Fruit fly (Drosophila melanogaster): Measurements from ENCODE around the gene Itpr.
A peak's percentile ranks its signal among the peaks of the same experiment; 100 is the strongest.

The Itpr gene

dm6 chr3R:5517002-5517875 lies at the start of gene Itpr (continued):
- peak; percentile 79; the same call in 2 of the 3 replicates for TF ChIP-seq CG34422 (GFP tag; IDR thresholded peaks at IDR 0.05)
- TF ChIP-seq Six4 (GFP tag; optimal IDR thresholded peaks at IDR 0.05) = no peak
- TF ChIP-seq CG11398 (GFP tag; optimal IDR thresholded peaks at IDR 0.05) = no peak
- TF ChIP-seq Trl (optimal IDR thresholded peaks at IDR 0.05) = peak; percentile 9 to 38
- TF ChIP-seq Trl (GFP tag; optimal IDR thresholded peaks at IDR 0.05) = no peak
- TF ChIP-seq tup (GFP tag; optimal IDR thresholded peaks at IDR 0.05) = no peak
- no peak for TF ChIP-seq psq (GFP tag; optimal IDR thresholded peaks at IDR 0.05)
- TF ChIP-seq wor (GFP tag; IDR thresholded peaks at IDR 0.05) = no peak
- no peak for TF ChIP-seq CkIIα-i1 (GFP tag; IDR thresholded peaks at IDR 0.05)
- TF ChIP-seq CG12744 (GFP tag; optimal IDR thresholded peaks at IDR 0.05) = no peak
- no peak for TF ChIP-seq CG10565 (GFP tag; optimal IDR thresholded peaks at IDR 0.05)
- no peak for TF ChIP-seq CG17359 (tag; optimal IDR thresholded peaks at IDR 0.05)
- no peak for TF ChIP-seq CG14050 (GFP tag; IDR thresholded peaks at IDR 0.05)
- TF ChIP-seq CG1792 (GFP tag; optimal IDR thresholded peaks at IDR 0.05) = no peak
- TF ChIP-seq CG7963 (GFP tag; IDR thresholded peaks at IDR 0.05; ENCODE audit: partially characterized antibody) = no peak
- TF ChIP-seq Ptx1 (GFP tag; IDR thresholded peaks at IDR 0.05) = no peak
- no peak for TF ChIP-seq CG14965 (GFP tag; optimal IDR thresholded peaks at IDR 0.05; ENCODE audit: borderline replicate concordance)
- TF ChIP-seq CG3407 (GFP tag; optimal IDR thresholded peaks at IDR 0.05) = no peak
- no peak for TF ChIP-seq CG7839 (tag; optimal IDR thresholded peaks at IDR 0.05)
- 0 out of 2 replicates have a peak, but pooled peaks have one; percentile 3 for TF ChIP-seq NFAT (GFP tag; IDR thresholded peaks at IDR 0.05)
- no peak for TF ChIP-seq CG9215 (GFP tag; IDR thresholded peaks at IDR 0.05)
- TF ChIP-seq lab (GFP tag; optimal IDR thresholded peaks at IDR 0.05) = peak; percentile 22
- no peak for TF ChIP-seq CG17912 (GFP tag; optimal IDR thresholded peaks at IDR 0.05)
- TF ChIP-seq CG5953 (GFP tag; IDR thresholded peaks at IDR 0.05) = 0 out of 2 replicates have a peak, but pooled peaks have one; percentile 11
- TF ChIP-seq sens-2 (GFP tag; IDR thresholded peaks at IDR 0.05) = no peak
- no peak for TF ChIP-seq Sox100B (GFP tag; optimal IDR thresholded peaks at IDR 0.05)
- no peak for TF ChIP-seq CG3065 (GFP tag; optimal IDR thresholded peaks at IDR 0.05)
- no peak for TF ChIP-seq Abd-B (GFP tag; optimal IDR thresholded peaks at IDR 0.05)
- TF ChIP-seq C15 (GFP tag; IDR thresholded peaks at IDR 0.05) = no peak
- TF ChIP-seq odd (GFP tag; optimal IDR thresholded peaks at IDR 0.05) = peak; percentile 9
- no peak for TF ChIP-seq mld (GFP tag; IDR thresholded peaks at IDR 0.05; ENCODE audit: partially characterized antibody)
- no peak for TF ChIP-seq zen2 (GFP tag; IDR thresholded peaks at IDR 0.05; ENCODE audit: partially characterized antibody)
- no peak for TF ChIP-seq CG8290 (GFP tag; optimal IDR thresholded peaks at IDR 0.05)
- no peak for TF ChIP-seq CG8290 (tag; optimal IDR thresholded peaks at IDR 0.05)
- no peak for TF ChIP-seq al (GFP tag; IDR thresholded peaks at IDR 0.05)
- no peak for TF ChIP-seq CG12219 (GFP tag; optimal IDR thresholded peaks at IDR 0.05)
- TF ChIP-seq ap (GFP tag; IDR thresholded peaks at IDR 0.05) = no peak
- peak; percentile 100 for TF ChIP-seq Adf1 (GFP tag; IDR thresholded peaks at IDR 0.05)
- no peak for TF ChIP-seq Atf3 (GFP tag; optimal IDR thresholded peaks at IDR 0.05)
- TF ChIP-seq hbn (GFP tag; IDR thresholded peaks at IDR 0.05; ENCODE audit: partially characterized antibody) = no peak
- no peak for TF ChIP-seq Nf-YC (tag; optimal IDR thresholded peaks at IDR 0.05)
- TF ChIP-seq dan (GFP tag; IDR thresholded peaks at IDR 0.05) = no peak
- TF ChIP-seq ranshi (GFP tag; IDR thresholded peaks at IDR 0.05) = no peak; the same call in 1 of the 2 replicates
- TF ChIP-seq Hr39 (optimal IDR thresholded peaks at IDR 0.05) = no peak
- TF ChIP-seq CG7556 (GFP tag; optimal IDR thresholded peaks at IDR 0.05) = no peak
- no peak for TF ChIP-seq CG6254 (GFP tag; optimal IDR thresholded peaks at IDR 0.05)
- TF ChIP-seq CG33213 (GFP tag; optimal IDR thresholded peaks at IDR 0.05) = no peak
- no peak for TF ChIP-seq B-H2 (GFP tag; optimal IDR thresholded peaks at IDR 0.05)
- TF ChIP-seq cwo (GFP tag; optimal IDR thresholded peaks at IDR 0.05) = peak; percentile 73
- TF ChIP-seq CG12769 (tag; optimal IDR thresholded peaks at IDR 0.05) = peak; percentile 80
